Worm (Caenorhabditis elegans): ENCODE results near the gene K08E5.1.

DNA sequence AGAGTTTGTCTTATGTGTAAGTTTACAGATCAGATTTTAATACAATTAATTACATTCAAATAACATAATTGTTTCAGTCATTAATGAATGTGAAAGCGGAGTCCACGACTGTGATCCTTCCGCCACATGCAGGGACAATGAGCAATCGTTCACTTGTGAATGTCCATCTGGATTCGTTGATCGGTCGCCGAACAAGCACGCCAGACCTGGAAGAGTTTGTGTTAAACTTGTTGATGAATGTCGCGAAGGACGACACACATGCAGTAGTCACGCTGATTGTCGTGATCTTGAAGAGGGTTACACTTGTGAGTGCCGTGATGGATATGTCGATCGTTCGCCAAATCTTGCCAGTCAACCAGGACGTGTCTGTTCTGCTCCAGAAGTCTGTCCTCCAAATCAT is 32.0 kb upstream of the K08E5.1 start:
- TF ChIP-seq ceh-48 (tag; optimal IDR thresholded peaks at IDR 0.05) = no peak
- no peak for TF ChIP-seq fkh-10 (GFP tag; optimal IDR thresholded peaks at IDR 0.05)
- no peak for TF ChIP-seq ceh-45 (GFP tag; IDR thresholded peaks at IDR 0.05)
